Fruit fly (Drosophila melanogaster) ovary, adult (tissue): ENCODE data around the gene Noc3.

Source experiments
- CG17801 ChIP-seq: fragments of 200-800 bp; optimal IDR thresholded peaks from 2 replicates; lab custom pipeline; 2019; ENCODE audit warnings: missing biosample characterization, mild to moderate bottlenecking, missing genetic modification characterization, moderate library complexity; ENCODE audit not compliant: partially characterized antibody

Noc3 gene

DNA sequence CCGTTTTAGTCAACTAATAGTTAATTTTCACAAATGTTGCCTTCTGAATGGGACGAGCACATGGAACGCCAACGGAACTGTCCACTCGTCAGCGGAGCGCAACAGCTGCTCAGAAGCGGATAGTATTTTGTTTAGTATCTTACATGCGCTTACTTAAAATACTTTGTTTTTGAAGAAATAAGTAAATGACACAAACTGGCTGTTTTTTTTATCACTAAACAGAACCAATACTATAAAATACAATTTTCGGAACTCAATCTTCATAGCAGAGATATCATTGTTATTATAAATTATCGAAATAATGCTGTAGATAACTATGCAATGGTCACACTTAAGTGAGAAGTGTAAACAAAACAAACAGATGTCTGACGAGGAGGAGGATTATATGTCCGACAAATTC, at the start of gene Noc3, which contains the start of gene CG10053:
TSS of gene Noc3 (minus strand) at position 81 of the 400 bp plus-strand sequence.
TSS of gene CG10053 (plus strand) at position 202 of the 400 bp plus-strand sequence.
- no peak for TF ChIP-seq CG17801 (GFP tag; lab: Kevin White, UChicago)

DNA sequence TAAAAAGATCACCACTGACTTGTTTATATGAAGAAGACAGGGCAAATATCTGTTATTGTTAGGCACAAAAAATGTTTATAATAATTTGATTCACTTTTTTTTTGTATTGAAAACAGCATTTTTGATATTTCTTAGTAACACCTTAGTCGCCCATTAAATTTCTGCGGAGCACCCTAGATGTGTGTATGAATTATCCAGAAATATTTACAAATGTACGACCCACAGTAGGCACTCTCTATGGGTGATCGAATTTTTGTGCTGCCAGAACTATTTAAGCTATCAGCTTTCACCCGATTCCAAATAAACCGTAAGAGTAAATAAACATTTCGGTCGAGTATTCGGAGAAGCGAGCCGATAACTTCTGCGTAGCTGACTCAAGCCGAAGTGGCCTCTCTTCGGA, 38.9 kb upstream of the Noc3 start, which contains the start of gene RacGAP84C:
TSS of gene RacGAP84C (plus strand) at position 301 of the 400 bp plus-strand sequence.
- TF ChIP-seq CG17801 (GFP tag; lab: Kevin White, UChicago), result no peak

DNA sequence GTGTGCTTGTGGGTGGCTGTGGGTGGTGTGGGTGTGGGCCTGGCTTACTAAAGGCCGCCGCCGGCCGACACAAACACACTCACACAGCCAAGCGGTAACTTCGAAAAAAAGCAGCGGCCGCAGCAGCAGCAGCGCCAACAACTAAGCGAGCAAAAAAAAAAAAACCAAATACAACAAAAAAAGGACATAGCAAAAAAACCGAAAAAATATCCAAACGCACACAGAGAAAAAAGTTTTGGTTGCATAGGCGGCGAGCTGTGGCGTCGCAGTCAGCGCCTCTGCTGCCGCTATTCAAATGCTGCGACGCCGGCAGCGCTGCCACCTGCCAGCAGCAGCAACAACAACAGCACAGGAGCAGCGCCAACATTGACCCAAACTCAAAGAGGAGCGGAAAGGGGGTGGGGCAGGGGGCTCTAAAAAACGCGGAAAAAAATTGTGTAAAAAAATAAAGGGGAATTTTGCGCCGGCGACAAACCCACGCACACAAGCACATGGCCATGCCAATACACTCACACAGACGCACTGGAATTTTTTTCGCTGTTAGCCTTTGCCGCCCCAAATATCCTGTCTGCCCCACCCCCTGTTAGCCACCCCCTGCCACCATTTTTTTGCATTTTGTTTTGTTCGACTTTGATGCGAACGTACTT, 35.6 kb upstream of the Noc3 start:
- no peak for TF ChIP-seq CG17801 (GFP tag; lab: Kevin White, UChicago)

DNA sequence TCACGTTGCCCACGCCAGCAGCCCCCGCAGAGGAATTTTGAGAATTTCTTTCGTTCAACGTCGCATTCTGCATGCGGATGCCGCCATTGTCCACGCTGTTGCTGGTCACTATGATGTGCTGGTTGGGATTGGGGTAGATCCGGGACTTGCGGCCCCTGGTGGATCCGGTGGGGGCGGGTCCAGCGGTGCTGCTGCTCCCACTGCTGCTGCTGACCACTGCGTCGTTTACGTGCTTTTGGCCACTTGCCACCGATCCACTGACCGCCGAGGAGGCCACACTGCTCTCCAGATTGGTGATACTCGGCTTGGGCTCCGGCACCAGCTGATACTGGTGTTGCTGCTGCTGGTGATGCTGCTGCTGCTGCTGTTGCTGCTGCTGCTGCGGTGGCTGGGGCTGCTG, 30.0 kb upstream of the Noc3 start:
- no peak for TF ChIP-seq CG17801 (GFP tag; lab: Kevin White, UChicago)

DNA sequence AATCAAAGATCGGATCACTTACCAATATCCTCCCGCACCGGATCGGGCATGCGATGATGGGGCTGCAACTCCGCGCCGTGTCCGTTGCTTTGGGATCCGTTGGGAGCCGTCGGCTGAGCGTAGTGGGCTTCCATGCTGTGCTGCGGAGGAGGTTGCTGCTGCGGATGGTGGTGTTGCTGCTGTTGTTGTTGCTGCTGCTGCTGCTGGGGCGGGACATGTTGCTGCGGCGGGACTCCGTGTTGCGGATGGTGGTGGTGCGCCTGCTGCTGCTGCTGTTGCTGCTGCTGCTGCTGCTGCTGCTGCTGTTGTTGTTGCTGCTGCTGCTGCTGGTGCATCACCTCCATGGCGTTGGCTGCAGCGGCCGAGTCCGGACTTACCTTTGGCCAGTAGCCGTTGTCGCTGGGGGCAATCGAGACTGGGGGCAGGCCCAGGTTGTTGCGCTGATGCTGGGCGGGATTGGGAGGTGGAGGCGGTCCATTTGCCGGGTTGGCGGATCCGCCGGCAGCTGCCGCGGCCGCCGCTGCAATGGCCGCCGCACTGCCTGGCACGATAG, 28.3 kb upstream of the Noc3 start:
- TF ChIP-seq CG17801 (GFP tag; lab: Kevin White, UChicago), result no peak

DNA sequence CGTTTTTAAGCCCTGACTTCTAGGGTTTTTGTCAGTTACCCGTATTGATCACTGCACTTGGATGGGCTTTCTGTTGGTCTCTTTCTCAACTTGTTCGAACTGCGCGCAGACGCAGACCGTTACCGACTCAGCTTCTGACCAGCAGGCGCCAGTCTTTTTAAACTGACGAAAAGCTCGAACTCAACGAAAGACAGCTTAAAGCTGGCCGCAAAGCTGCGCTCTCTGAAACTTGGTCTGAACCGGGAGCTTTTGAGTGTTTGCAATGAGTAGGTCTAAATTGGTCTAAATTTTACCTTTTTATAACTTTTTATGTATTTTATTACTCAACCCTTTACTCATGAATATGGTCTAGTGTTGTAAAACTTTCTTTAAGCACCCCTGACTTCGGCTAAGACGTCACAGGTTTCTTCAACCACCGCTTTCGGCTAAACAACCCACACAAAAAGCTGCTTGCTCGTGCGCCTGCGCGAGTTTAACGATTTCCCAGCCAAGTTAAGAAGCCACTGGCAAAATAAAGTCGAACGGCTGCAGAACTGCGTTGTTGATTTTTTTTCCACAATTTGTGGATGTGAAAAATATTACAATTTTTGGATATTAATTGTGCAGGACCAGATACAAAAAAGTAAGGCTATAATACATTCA, 18.9 kb upstream of the Noc3 start, which contains the start of the genes Gld and Syt4:
TSS of gene Gld (minus strand) at position 137 of the 642 bp plus-strand sequence.
TSS of gene Syt4 (plus strand) at position 499 of the 642 bp plus-strand sequence.
- TF ChIP-seq CG17801 (GFP tag; lab: Kevin White, UChicago), result no peak

DNA sequence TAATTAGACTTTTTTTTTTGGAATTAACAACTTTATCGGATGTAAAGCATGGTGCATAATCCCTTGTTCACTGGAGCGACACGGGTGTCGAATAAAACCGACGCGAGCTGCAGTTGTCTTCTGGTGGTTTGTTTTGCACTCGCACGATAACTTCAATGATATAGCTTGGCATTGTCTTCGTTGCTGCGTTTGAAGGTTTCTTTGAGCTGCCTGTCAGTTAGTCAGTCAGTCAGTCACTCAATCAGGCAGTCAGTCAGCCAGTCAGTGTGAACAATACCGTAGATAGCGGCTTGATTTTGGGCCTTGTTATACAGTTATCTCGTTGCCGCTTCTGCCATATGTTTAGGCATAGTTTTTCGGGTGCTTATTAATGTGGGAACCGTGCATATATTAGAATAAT, 12.8 kb upstream of the Noc3 start:
- TF ChIP-seq CG17801 (GFP tag; lab: Kevin White, UChicago), result no peak

DNA sequence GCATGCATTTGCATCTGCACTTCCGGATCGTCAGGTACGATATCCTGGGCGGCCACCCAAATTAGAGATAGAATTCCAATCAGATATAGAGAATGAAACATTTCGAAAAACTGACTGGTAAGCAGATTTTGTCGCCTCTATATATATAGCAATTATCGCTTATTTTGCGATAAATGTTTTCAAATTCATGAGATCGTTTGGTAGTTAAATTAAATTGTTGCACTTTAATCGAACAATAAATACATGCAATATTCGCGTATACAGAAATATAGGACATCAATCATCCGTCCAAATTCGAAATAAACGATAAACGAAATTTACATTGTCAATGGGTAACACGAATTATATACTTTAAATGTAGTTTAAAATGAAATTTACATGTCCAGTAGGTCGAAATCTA, 5.1 kb upstream of the Noc3 start, which contains the start of gene Obp84a:
TSS of gene Obp84a (minus strand) at position 101 of the 400 bp plus-strand sequence.
- no peak for TF ChIP-seq CG17801 (GFP tag; lab: Kevin White, UChicago)

DNA sequence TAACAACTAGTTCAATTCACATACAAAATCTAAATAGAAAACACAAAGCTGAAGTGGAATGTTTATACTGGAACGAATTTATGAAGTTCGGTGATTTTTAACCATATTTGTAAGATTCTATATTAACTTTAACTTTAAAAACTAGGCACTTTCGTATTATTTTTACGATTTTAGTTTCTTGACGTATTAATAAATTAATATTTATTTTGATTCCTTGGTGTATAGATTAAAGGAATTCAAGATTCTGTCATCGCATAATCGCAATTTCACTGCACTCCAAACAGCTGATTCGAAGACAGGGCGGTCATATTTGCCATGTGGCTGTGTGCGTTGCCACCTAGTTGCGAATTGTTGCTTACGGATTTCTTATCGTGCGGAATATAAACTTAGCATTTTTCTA, 2.7 kb upstream of the Noc3 start, which contains the start of the genes CG1227 and Dtwd2:
TSS of gene CG1227 (minus strand) at position 279 of the 400 bp plus-strand sequence.
TSS of gene Dtwd2 (plus strand) at position 336 of the 400 bp plus-strand sequence.
- peak; percentile 98 for TF ChIP-seq CG17801 (GFP tag; lab: Kevin White, UChicago)

DNA sequence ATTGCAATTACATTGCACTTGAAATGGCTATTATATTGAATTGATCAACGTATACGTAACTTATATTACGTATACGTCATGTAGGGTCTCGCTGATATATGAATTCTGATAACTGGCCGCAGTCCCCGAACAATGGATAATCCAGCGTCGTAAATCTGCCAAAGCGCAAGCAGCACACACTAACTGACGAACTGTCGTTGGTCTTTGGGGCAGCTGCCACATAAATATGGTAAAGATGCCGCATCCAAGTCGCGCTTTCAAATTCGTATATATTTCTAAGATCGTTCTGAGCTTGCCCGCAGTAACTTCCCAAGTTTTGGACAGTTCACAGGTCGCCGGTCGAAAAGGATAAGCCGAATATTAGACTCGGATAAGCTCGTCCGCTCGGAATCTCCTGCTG, 5.3 kb downstream of the Noc3 start, which contains the start of gene CG14607:
TSS of gene CG14607 (plus strand) at position 301 of the 400 bp plus-strand sequence.
- no peak for TF ChIP-seq CG17801 (GFP tag; lab: Kevin White, UChicago)

DNA sequence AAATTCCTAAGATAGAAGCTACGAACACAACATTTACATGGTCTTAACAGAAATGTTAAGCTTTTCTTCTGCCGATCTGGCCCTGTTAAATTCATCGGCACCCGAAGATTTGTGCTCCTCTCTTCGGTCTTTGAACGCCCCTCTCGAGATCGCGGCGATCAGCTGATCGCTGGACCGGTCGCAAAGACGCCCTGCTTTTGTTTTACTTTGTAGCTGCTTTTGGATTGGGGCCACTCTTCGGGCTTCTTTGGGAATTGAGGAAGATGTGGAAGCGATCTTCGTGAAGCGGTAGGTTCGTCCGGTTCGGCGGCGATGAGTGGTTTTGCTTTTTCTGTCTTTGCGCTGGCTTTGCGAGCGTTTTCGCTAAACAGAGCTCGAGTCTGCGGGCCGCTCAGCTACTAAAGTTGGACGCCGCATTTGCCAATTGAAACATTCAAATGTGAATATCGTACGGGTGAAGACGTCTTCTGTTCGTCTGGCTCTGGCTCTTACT, 22.8 kb downstream of the Noc3 start, which contains the start of gene thw:
TSS of gene thw (plus strand) at position 443 of the 493 bp plus-strand sequence.
- no peak for TF ChIP-seq CG17801 (GFP tag; lab: Kevin White, UChicago)

DNA sequence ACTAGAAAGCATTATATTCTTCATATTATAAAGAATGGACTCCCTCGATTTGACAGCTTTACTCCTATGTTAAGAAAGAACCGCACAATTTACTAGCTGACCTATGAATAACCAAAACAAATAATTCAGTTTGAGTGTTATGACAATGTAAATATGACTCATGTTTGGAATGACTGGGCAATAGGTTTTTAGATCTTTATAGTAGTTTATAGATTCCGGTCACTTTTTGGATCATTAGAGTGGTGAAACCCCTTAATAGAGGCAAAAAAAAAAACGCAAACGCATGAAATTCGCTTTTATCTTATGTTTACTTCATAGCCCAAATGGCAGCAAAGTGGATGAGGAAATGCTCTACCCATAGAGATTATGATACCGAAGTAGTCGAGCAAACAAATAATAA, 27.2 kb downstream of the Noc3 start, which contains the start of gene CG14605:
TSS of gene CG14605 (minus strand) at position 101 of the 400 bp plus-strand sequence.
- TF ChIP-seq CG17801 (GFP tag; lab: Kevin White, UChicago), result no peak

DNA sequence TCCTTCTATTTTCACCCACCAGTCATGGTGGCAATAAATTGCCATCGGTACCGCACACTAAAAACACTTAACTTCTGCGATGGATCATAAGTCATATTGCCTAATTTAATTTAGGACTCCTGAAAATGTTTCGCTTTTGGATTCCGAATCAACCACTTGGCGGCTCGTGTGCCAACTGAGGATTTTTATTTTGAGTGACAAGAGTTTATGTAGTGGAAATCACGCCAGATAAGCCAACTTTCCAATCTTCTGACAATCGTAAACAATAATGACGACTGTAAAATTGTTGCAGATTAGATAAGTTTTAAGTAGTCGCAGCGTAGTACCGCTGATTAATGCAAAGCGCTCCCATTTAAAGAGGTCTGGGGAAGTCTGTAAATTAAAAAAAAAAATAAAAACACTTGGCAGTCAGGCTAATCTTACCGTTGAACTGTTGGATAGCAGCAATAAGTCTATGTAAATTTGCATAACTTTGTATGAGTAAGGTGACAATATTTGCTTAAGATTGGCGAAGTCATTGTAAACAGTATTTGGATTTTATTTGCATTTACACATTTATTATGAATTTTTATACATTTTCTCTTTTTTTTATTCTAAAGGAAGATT, 29.7 kb downstream of the Noc3 start, which contains the start of gene CG14606:
TSS of gene CG14606 (minus strand) at position 160 of the 606 bp plus-strand sequence.
- TF ChIP-seq CG17801 (GFP tag; lab: Kevin White, UChicago), result no peak

DNA sequence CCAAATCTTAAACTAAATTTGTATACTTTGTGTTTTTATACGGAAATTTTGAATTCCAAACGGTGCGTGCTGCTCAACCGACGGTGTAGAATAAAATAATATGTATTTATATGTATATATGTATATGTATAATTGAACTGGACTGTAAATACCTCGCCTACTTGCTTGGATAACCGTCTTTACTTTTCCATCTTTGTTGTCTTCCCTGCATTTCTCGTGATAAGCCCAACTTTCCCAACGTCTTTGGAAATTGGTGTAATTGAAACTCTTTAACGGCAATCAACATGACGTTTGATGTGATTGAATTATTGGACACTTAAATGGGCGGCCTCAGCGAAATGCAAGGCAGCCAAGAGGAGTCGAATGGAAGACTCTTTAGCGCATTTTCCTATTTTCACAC, 38.4 kb downstream of the Noc3 start, which contains the start of gene CG1288:
TSS of gene CG1288 (minus strand) at position 101 of the 400 bp plus-strand sequence.
- TF ChIP-seq CG17801 (GFP tag; lab: Kevin White, UChicago), result no peak
